Worm (Caenorhabditis elegans) whole organism, L4 larva: ENCODE measurements around the gene rei-2.

Experiments
- D1046.2 ChIP-seq: fragments of 200-800 bp; sonication (Bioruptor generic); IDR thresholded peaks from 2 replicates; pipeline ENCODE4 v1.3.6; 2022; ENCODE audit warnings: missing genetic modification characterization, missing compliant biosample characterization
- F44E2.7 ChIP-seq: fragments of 200-800 bp; sonication (Bioruptor generic); IDR thresholded peaks from 2 replicates; pipeline ENCODE4 v2.1.2; 2022; ENCODE audit warnings: missing genetic modification characterization, missing compliant biosample characterization
- F49E8.2 ChIP-seq: sonication (generic microtip); optimal IDR thresholded peaks from 2 replicates; lab custom pipeline; 2016; ENCODE audit warnings: missing compliant biosample characterization, mild to moderate bottlenecking, missing genetic modification characterization, borderline replicate concordance
- T26A8.4 ChIP-seq: fragments of 200-800 bp; sonication (Bioruptor generic); IDR thresholded peaks from 2 replicates; pipeline ENCODE4 v1.3.6; 2022; ENCODE audit warnings: missing genetic modification characterization, missing compliant biosample characterization
- Y48G9A.11 ChIP-seq: fragments of 200-800 bp; sonication (Bioruptor generic); IDR thresholded peaks from 2 replicates; pipeline ENCODE4 v1.3.6; 2022; ENCODE audit warnings: missing genetic modification reagents, missing genetic modification characterization, missing compliant biosample characterization
- ZK337.2 ChIP-seq: fragments of 200-800 bp; sonication (Bioruptor generic); IDR thresholded peaks from 2 replicates; pipeline ENCODE4 v1.3.6; 2022; ENCODE audit warnings: missing genetic modification reagents, missing genetic modification characterization, missing compliant biosample characterization
- aha-1 ChIP-seq: fragments of 150-350 bp; peaks from one replicate; lab custom pipeline; 2014; ENCODE audit warnings: missing biosample characterization, missing genetic modification characterization
- aly-2 ChIP-seq: sonication (generic microtip); optimal IDR thresholded peaks from 2 replicates; lab custom pipeline; 2018; ENCODE audit warnings: missing biosample characterization, missing genetic modification characterization
- ceh-32 ChIP-seq: sonication (generic microtip); optimal IDR thresholded peaks from 2 replicates; lab custom pipeline; 2016; ENCODE audit warnings: mild to moderate bottlenecking, missing genetic modification characterization, missing compliant biosample characterization; ENCODE audit not compliant: poor library complexity
- ceh-44 ChIP-seq: fragments of 200-800 bp; sonication (Bioruptor generic); IDR thresholded peaks from 2 replicates; pipeline ENCODE4 v1.3.6; 2022; ENCODE audit warnings: missing genetic modification reagents, missing genetic modification characterization, missing compliant biosample characterization
- ceh-82 ChIP-seq: sonication (generic microtip); optimal IDR thresholded peaks from 2 replicates; lab custom pipeline; 2017; ENCODE audit warnings: missing biosample characterization, missing genetic modification characterization
- ces-1 ChIP-seq: fragments of 150-350 bp; sonication (generic microtip); optimal IDR thresholded peaks from 4 replicates; lab custom pipeline; 2014; ENCODE audit warnings: missing biosample characterization, missing genetic modification reagents, missing genetic modification characterization
- ctbp-1 ChIP-seq: fragments of 200-800 bp; sonication (Bioruptor generic); IDR thresholded peaks from 2 replicates; pipeline ENCODE4 v1.3.6; 2022; ENCODE audit warnings: missing genetic modification reagents, missing genetic modification characterization, missing compliant biosample characterization
- daf-12 ChIP-seq: fragments of 150-350 bp; optimal IDR thresholded peaks from 2 replicates; lab custom pipeline; 2014; ENCODE audit warnings: missing biosample characterization, missing genetic modification reagents, missing genetic modification characterization
- dpl-1 ChIP-seq: fragments of 150-350 bp; optimal IDR thresholded peaks from 2 replicates; lab custom pipeline; 2014; ENCODE audit warnings: missing biosample characterization, missing genetic modification reagents, missing genetic modification characterization
- dve-1 ChIP-seq: sonication (generic microtip); optimal IDR thresholded peaks from 2 replicates; lab custom pipeline; 2017; ENCODE audit warnings: antibody characterized with exemption, mild to moderate bottlenecking, missing genetic modification characterization, missing compliant biosample characterization; ENCODE audit not compliant: insufficient read depth
- hlh-11 ChIP-seq: fragments of 200-800 bp; sonication (Bioruptor generic); optimal IDR thresholded peaks from 2 replicates; lab custom pipeline; 2018; ENCODE audit warnings: mild to moderate bottlenecking, missing genetic modification characterization, missing compliant biosample characterization
- hlh-30 ChIP-seq: sonication (generic microtip); optimal IDR thresholded peaks from 2 replicates; lab custom pipeline; 2017; ENCODE audit warnings: antibody characterized with exemption, mild to moderate bottlenecking, missing genetic modification characterization, missing compliant biosample characterization; ENCODE audit not compliant: insufficient read depth
- hmg-1.1 ChIP-seq: fragments of 200-800 bp; sonication (Bioruptor generic); IDR thresholded peaks from 2 replicates; pipeline ENCODE4 v1.3.6; 2022; ENCODE audit warnings: missing genetic modification reagents, missing genetic modification characterization, missing compliant biosample characterization
- jun-1 ChIP-seq: fragments of 150-350 bp; optimal IDR thresholded peaks from 2 replicates; lab custom pipeline; 2014; ENCODE audit warnings: missing biosample characterization, missing genetic modification reagents, missing genetic modification characterization
- lim-7 ChIP-seq: fragments of 200-800 bp; sonication (Bioruptor generic); IDR thresholded peaks from 2 replicates; pipeline ENCODE4 v1.3.6; 2022; ENCODE audit warnings: missing genetic modification characterization, missing compliant biosample characterization
- lin-29 ChIP-seq: fragments of 200-800 bp; sonication (Bioruptor generic); IDR thresholded peaks from 2 replicates; pipeline ENCODE4 v1.3.6; 2022; ENCODE audit warnings: missing genetic modification reagents, missing genetic modification characterization, missing compliant biosample characterization
- lin-39 ChIP-seq: fragments of 150-350 bp; optimal IDR thresholded peaks from 2 replicates; lab custom pipeline; 2014; ENCODE audit warnings: missing biosample characterization, missing genetic modification reagents, missing genetic modification characterization
- lir-3 ChIP-seq: sonication (generic microtip); optimal IDR thresholded peaks from 2 replicates; lab custom pipeline; 2016; ENCODE audit warnings: mild to moderate bottlenecking, missing genetic modification characterization, missing compliant biosample characterization
- lsy-2 ChIP-seq, 2 experiments: fragments of 150-350 bp in 1 of 2; sonication (generic microtip) in 1 of 2; optimal IDR thresholded peaks; 2 replicates each; lab custom pipeline; 2014 to 2017; ENCODE audit warnings: missing biosample characterization in 2 of 2, missing genetic modification characterization in 2 of 2
- madf-5 ChIP-seq, 2 experiments: fragments of 200-800 bp; sonication (Bioruptor generic); IDR thresholded peaks; 2 replicates each; pipeline ENCODE4 v1.3.6; 2022; ENCODE audit warnings: missing compliant biosample characterization in 2 of 2, missing genetic modification characterization in 2 of 2
- mes-2 ChIP-seq: sonication (generic microtip); optimal IDR thresholded peaks from 2 replicates; lab custom pipeline; 2016; ENCODE audit warnings: missing genotype, mild to moderate bottlenecking, missing genetic modification characterization, missing compliant biosample characterization; ENCODE audit not compliant: poor library complexity, severe bottlenecking
- nhr-102 ChIP-seq: sonication (generic microtip); optimal IDR thresholded peaks from 2 replicates; lab custom pipeline; 2016; ENCODE audit warnings: mild to moderate bottlenecking, missing genetic modification characterization, moderate library complexity, missing compliant biosample characterization
- nhr-111 ChIP-seq: fragments of 200-800 bp; sonication (Bioruptor generic); optimal IDR thresholded peaks from 2 replicates; lab custom pipeline; 2018; ENCODE audit warnings: mild to moderate bottlenecking, missing genetic modification characterization, missing compliant biosample characterization
- nhr-28 ChIP-seq: fragments of 150-350 bp; optimal IDR thresholded peaks from 2 replicates; lab custom pipeline; 2014; ENCODE audit warnings: missing biosample characterization, missing genetic modification characterization
- nhr-42 ChIP-seq: fragments of 200-800 bp; sonication (Bioruptor generic); IDR thresholded peaks from 2 replicates; pipeline ENCODE4 v1.3.6; 2022; ENCODE audit warnings: missing genetic modification characterization, missing compliant biosample characterization
- nhr-48 ChIP-seq: sonication (generic microtip); optimal IDR thresholded peaks from 2 replicates; lab custom pipeline; 2016; ENCODE audit warnings: mild to moderate bottlenecking, missing genetic modification characterization, missing compliant biosample characterization
- nhr-77 ChIP-seq: fragments of 150-350 bp; optimal IDR thresholded peaks from 2 replicates; lab custom pipeline; 2014; ENCODE audit warnings: missing biosample characterization, missing genetic modification characterization
- pha-4 ChIP-seq, 2 experiments: fragments of 150-350 bp in 1 of 2; fragments of 200-800 bp in 1 of 2; sonication (Bioruptor generic) in 1 of 2; IDR thresholded peaks in 1 of 2; optimal IDR thresholded peaks in 1 of 2; 2 replicates each; pipeline versions ENCODE4 v1.3.6 to Lab custom; 2014 to 2022; ENCODE audit warnings: missing genetic modification characterization in 2 of 2, missing genetic modification reagents in 2 of 2, missing biosample characterization in 1 of 2, missing compliant biosample characterization in 1 of 2
- php-3 ChIP-seq: fragments of 200-800 bp; sonication (Bioruptor generic); IDR thresholded peaks from 2 replicates; pipeline ENCODE4 v1.3.6; 2022; ENCODE audit warnings: missing genetic modification reagents, missing genetic modification characterization, missing compliant biosample characterization
- pqm-1 ChIP-seq: sonication (generic microtip); optimal IDR thresholded peaks from 2 replicates; lab custom pipeline; 2017; ENCODE audit warnings: missing biosample characterization, missing genetic modification characterization
- sdz-12 ChIP-seq: fragments of 200-800 bp; sonication (Bioruptor generic); optimal IDR thresholded peaks from 2 replicates; lab custom pipeline; 2018; ENCODE audit warnings: mild to moderate bottlenecking, missing genetic modification characterization, missing compliant biosample characterization
- skn-1 ChIP-seq: fragments of 150-350 bp; optimal IDR thresholded peaks from 2 replicates; lab custom pipeline; 2014; ENCODE audit warnings: missing biosample characterization, missing genetic modification characterization
- snpc-4 ChIP-seq: fragments of 150-350 bp; optimal IDR thresholded peaks from 2 replicates; lab custom pipeline; 2014; ENCODE audit warnings: missing biosample characterization, missing genetic modification characterization
- unc-130 ChIP-seq: sonication (generic microtip); optimal IDR thresholded peaks from 2 replicates; lab custom pipeline; 2016; ENCODE audit warnings: missing genetic modification reagents, missing genetic modification characterization, missing compliant biosample characterization
- unc-39 ChIP-seq: sonication (generic microtip); optimal IDR thresholded peaks from 2 replicates; lab custom pipeline; 2017; ENCODE audit warnings: missing biosample characterization, missing genetic modification characterization
- zag-1 ChIP-seq: fragments of 150-350 bp; optimal IDR thresholded peaks from 2 replicates; lab custom pipeline; 2014; ENCODE audit warnings: missing biosample characterization, missing genetic modification characterization
- zfp-3 ChIP-seq: fragments of 200-800 bp; sonication (Bioruptor generic); conservative IDR thresholded peaks from 2 replicates; pipeline ENCODE4 v1.3.6; 2022; ENCODE audit warnings: missing genetic modification reagents, missing genetic modification characterization, missing compliant biosample characterization
- zip-2 ChIP-seq: fragments of 150-350 bp; optimal IDR thresholded peaks from 2 replicates; lab custom pipeline; 2014; ENCODE audit warnings: missing biosample characterization, missing genetic modification characterization

rei-2 gene

DNA sequence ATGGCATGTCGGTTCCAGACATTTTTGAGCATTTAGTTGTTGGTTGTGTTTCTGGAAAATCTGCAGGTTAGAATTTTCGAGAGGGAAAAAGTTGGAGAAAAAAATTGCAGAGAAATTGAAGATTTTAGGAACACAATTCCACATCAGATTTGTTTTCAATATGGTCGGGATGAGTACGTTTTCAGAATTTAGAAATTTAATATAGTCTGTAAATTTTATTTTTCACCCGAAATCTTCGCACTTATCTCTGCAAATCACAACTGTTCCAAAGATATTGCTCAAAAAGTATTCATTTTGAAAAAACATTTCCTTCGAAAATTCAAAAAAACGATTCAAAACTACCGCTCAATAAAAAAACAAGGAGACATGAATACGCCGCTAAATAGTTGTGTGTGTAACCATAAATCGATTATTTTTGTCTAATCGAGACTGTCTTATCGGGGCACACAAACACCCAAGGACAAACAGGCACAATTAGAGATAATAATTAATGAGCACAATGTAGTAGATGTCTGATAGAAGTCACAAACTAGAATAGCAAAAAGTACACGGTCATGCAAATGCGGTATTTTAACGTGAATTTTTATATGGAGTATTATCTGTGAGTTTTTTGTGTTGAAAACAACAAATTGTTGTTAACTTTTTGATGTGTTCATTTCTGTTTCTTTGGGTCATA lies 41.7 kb downstream of the rei-2 start, which contains the start of gene vpat-1 (continued):
- peak; percentile 40 for TF ChIP-seq nhr-77 (tag; lab: Kevin White, UChicago)
- TF ChIP-seq lin-39 (tag; lab: Kevin White, UChicago): no peak
- TF ChIP-seq lin-29: no peak
- TF ChIP-seq F44E2.7 (GFP tag; lab: Robert Waterston, UW): no peak
- no peak for TF ChIP-seq hmg-1.1 (GFP tag; lab: Robert Waterston, UW)
- peak; percentile 57 for TF ChIP-seq hlh-11
- no peak for TF ChIP-seq lsy-2 (tag; optimal IDR thresholded peaks at IDR 0.05; lab: Kevin White, UChicago)

DNA sequence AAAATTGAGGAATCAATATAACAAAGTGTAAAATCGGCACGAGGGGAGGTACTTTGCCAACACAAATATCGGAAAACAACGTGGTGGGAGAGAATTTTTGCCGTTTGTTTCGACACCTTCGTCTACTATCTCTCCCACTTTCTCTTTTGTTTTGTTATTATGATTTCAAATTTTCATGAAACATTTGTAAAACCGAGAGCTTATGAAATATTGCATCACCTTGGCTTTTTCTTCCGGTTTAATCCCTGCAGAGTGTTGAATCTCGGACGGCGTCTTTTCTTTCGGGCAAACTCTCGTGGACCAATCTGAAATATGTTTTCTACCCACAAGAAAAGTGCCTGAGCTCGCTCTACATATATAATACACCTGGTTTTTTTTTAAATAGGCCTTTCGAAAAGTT lies 43.6 kb downstream of the rei-2 start:
- TF ChIP-seq ces-1 (GFP tag; lab: Kevin White, UChicago) (no peak), zip-2 (tag; lab: Kevin White, UChicago) (peak; percentile 96)
- TF ChIP-seq, all 104 proteins: peak for 1

DNA sequence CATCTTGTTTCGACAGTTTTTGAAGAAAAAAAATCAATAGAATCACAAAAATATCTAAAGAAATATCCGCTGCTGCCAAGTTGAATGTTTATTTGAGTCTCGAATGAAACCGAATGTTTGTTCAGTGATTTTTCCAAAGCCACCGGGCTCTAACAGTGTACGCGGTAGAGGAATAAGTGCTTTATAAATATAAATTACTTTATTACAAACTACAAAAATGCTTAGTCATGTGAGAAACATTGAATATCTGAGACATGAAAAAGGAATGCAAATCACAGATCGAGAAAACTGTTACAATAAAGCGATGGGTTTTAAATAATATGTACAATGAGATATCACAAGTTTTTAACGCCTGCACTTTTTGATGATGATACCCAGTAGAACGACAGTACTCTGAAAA lies 49.6 kb downstream of the rei-2 start, which contains the start of gene F55A4.7:
TSS of gene F55A4.7 (minus strand) at position 101 of the 400 bp plus-strand sequence.
- no peak for TF ChIP-seq ZK337.2 (GFP tag; lab: Robert Waterston, UW)
- TF ChIP-seq dve-1: no peak
- TF ChIP-seq F49E8.2: no peak
- no peak for TF ChIP-seq unc-130 (GFP tag; lab: Kevin White, UChicago)
- no peak for TF ChIP-seq nhr-48
- TF ChIP-seq dpl-1 (GFP tag; lab: Kevin White, UChicago): no peak
- no peak for TF ChIP-seq skn-1 (tag; lab: Kevin White, UChicago)
- no peak for TF ChIP-seq nhr-28 (tag; lab: Kevin White, UChicago)

DNA sequence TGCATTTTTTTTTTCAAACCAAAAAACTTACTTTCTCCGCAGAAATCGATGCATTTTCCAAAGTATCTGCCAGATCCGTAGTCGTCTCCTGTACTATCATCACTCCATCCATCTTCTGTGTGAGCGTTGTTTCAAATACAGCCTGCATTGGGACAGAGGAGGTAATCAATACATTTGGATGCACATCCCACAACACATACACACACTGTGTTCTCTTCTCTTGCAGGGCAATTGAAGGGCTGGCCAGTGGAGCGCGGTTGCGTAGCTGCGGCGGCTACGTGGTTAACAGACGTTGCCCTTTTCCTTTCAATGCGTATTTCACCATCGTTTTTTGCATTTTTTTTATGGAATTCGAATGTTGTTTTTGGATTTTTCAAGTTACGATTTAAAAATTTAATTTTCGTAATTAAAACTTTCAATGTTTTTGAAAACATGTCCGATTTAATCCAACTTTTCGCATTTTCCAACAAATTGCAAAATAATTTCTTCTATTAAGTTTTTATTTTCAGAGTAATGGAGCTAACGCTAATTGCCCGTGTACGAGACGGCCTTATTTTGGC lies 52.8 kb downstream of the rei-2 start, which contains the start of the genes stau-1 and sec-22:
TSS of gene stau-1 (minus strand) at position 248 of the 560 bp plus-strand sequence.
TSS of gene sec-22 (plus strand) at position 510 of the 560 bp plus-strand sequence.
- TF ChIP-seq nhr-102 (no peak), skn-1 (tag; lab: Kevin White, UChicago) (no peak), php-3 (GFP tag; lab: Robert Waterston, UW) (no peak), pqm-1 (tag; lab: Kevin White, UChicago) (no peak), daf-12 (tag; lab: Kevin White, UChicago) (no peak), ceh-82 (tag; lab: Kevin White, UChicago) (no peak), dpl-1 (GFP tag; lab: Kevin White, UChicago) (peak; percentile 30), ctbp-1 (GFP tag; lab: Robert Waterston, UW) (0 out of 2 replicates have a peak, but pooled peaks have one; percentile 21), nhr-111 (GFP tag; lab: Kevin White, UChicago) (no peak), lir-3 (tag; lab: Kevin White, UChicago) (no peak), mes-2 (tag; lab: Kevin White, UChicago) (peak; percentile 74), lim-7 (GFP tag; lab: Robert Waterston, UW) (no peak), snpc-4 (tag; lab: Kevin White, UChicago) (no peak), madf-5 (GFP tag; IDR thresholded peaks at IDR 0.05; lab: Robert Waterston, UW) (no peak), ceh-44 (GFP tag; lab: Robert Waterston, UW) (no peak), hlh-30 (tag; lab: Kevin White, UChicago) (peak; percentile 36), T26A8.4 (GFP tag; lab: Robert Waterston, UW) (no peak), hmg-1.1 (GFP tag; lab: Robert Waterston, UW) (peak; percentile 66), sdz-12 (GFP tag; lab: Kevin White, UChicago) (no peak), pha-4 (GFP tag; IDR thresholded peaks at IDR 0.05; lab: Robert Waterston, UW) (no peak), pha-4 (tag; optimal IDR thresholded peaks at IDR 0.05; lab: Kevin White, UChicago) (peak; percentile 10), aly-2 (tag; lab: Kevin White, UChicago) (no peak), aha-1 (peak; percentile 86), zag-1 (no peak), jun-1 (no peak), ceh-32 (tag; lab: Kevin White, UChicago) (no peak), Y48G9A.11 (GFP tag; lab: Robert Waterston, UW) (no peak), nhr-42 (GFP tag; lab: Robert Waterston, UW) (no peak), unc-39 (tag; lab: Kevin White, UChicago) (no peak), lsy-2 (tag; optimal IDR thresholded peaks at IDR 0.05; lab: Kevin White, UChicago) (peak in 1 of 2 experiments; percentile 57), zfp-3 (GFP tag; lab: Robert Waterston, UW) (no peak), D1046.2 (GFP tag; lab: Robert Waterston, UW) (no peak)
